Fruit fly (Drosophila melanogaster) whole organism, embryonic: ENCODE results near the gene Fas3.

Experiments used
- Abd-B ChIP-seq: fragments of 200-800 bp; sonication (Bioruptor generic); optimal IDR thresholded peaks from 2 replicates; lab custom pipeline; 2018; ENCODE audit warnings: missing biosample characterization, mild to moderate bottlenecking, missing genetic modification characterization, moderate library complexity
- Antp ChIP-seq: fragments of 200-800 bp; sonication (Bioruptor generic); optimal IDR thresholded peaks from 3 replicates; lab custom pipeline; 2016; ENCODE audit warnings: missing biosample characterization, missing genetic modification characterization
- CG1647 ChIP-seq: fragments of 200-800 bp; sonication (Bioruptor generic); optimal IDR thresholded peaks from 3 replicates; lab custom pipeline; 2016; ENCODE audit warnings: missing biosample characterization, missing genetic modification characterization
- CG8388 ChIP-seq: fragments of 200-800 bp; sonication (Bioruptor generic); optimal IDR thresholded peaks from 2 replicates; lab custom pipeline; 2019; ENCODE audit warnings: missing biosample characterization, mild to moderate bottlenecking, missing genetic modification characterization, moderate library complexity
- Nf-YC ChIP-seq: fragments of 200-800 bp; optimal IDR thresholded peaks from 3 replicates; lab custom pipeline; 2019; ENCODE audit warnings: missing biosample characterization, mild to moderate bottlenecking, missing genetic modification characterization, moderate library complexity
- Sry-δ ChIP-seq: fragments of 200-800 bp; sonication (Bioruptor generic); optimal IDR thresholded peaks from 2 replicates; lab custom pipeline; 2016; ENCODE audit warnings: missing biosample characterization, missing genetic modification characterization
- chif ChIP-seq, 2 experiments: fragments of 200-800 bp; sonication (Bioruptor generic); optimal IDR thresholded peaks; 3 replicates each; lab custom pipeline; 2016; ENCODE audit warnings: missing biosample characterization in 2 of 2, missing genetic modification characterization in 2 of 2
- emc ChIP-seq: fragments of 200-800 bp; sonication (Bioruptor generic); optimal IDR thresholded peaks from 2 replicates; lab custom pipeline; 2016; ENCODE audit warnings: missing biosample characterization, missing genetic modification characterization
- ewg ChIP-seq: fragments of 200-800 bp; sonication (Bioruptor generic); optimal IDR thresholded peaks from 3 replicates; lab custom pipeline; 2017; ENCODE audit warnings: mild to moderate bottlenecking, missing biosample characterization, missing genetic modification reagents, missing genetic modification characterization
- pan ChIP-seq, 4 experiments: fragments of >200 bp in 3 of 4; fragments of 200-800 bp in 1 of 4; sonication (Bioruptor generic) in 1 of 4; optimal IDR thresholded peaks in 3 of 4; IDR thresholded peaks in 1 of 4; 2 replicates each; pipeline versions ENCODE4 v1.3.6 to Lab custom; 2017 to 2022; ENCODE audit warnings: missing biosample characterization in 2 of 4, missing genetic modification characterization in 2 of 4, mixed read lengths in 1 of 4
- psq ChIP-seq: fragments of 200-800 bp; sonication (Bioruptor generic); optimal IDR thresholded peaks from 2 replicates; lab custom pipeline; 2017; ENCODE audit warnings: missing biosample characterization, missing genetic modification characterization

dm6 chr2L:18361164-18361563, 41.3 kb downstream of the Fas3 start:
- TF ChIP-seq pan (optimal IDR thresholded peaks at IDR 0.05; lab: Kevin White, UChicago) (no peak), pan (GFP tag; optimal IDR thresholded peaks at IDR 0.05 in 1 of 2, IDR thresholded peaks at IDR 0.05 in 1 of 2) (no peak), Antp (no peak), emc (GFP tag; lab: Kevin White, UChicago) (no peak), CG1647 (GFP tag; lab: Kevin White, UChicago) (no peak), Nf-YC (tag; lab: Kevin White, UChicago) (no peak), chif (GFP tag; optimal IDR thresholded peaks at IDR 0.05; lab: Kevin White, UChicago) (no peak), ewg (GFP tag; lab: Kevin White, UChicago) (no peak), psq (GFP tag; lab: Kevin White, UChicago) (no peak), Abd-B (GFP tag; lab: Kevin White, UChicago) (no peak), CG8388 (GFP tag; lab: Kevin White, UChicago) (no peak), Sry-δ (GFP tag; lab: Kevin White, UChicago) (no peak)
